Worm (Caenorhabditis elegans) whole organism, young adult: ENCODE data around the gene cua-1.
A peak's percentile ranks its signal among the peaks of the same experiment; 100 is the strongest.

Experiments
- B0035.1 ChIP-seq: sonication (generic microtip); optimal IDR thresholded peaks from 2 replicates; lab custom pipeline; 2016; ENCODE audit warnings: missing genetic modification characterization, mild to moderate bottlenecking, missing compliant biosample characterization, missing genotype, missing genetic modification reagents
- B0261.1 ChIP-seq: sonication (generic microtip); optimal IDR thresholded peaks from 2 replicates; lab custom pipeline; 2016; ENCODE audit warnings: mild to moderate bottlenecking, missing genetic modification characterization, moderate library complexity, missing compliant biosample characterization
- C06A6.2 ChIP-seq: fragments of 200-800 bp; sonication (Bioruptor generic); conservative IDR thresholded peaks from 2 replicates; pipeline ENCODE4 v1.3.6; 2022; ENCODE audit warnings: missing genetic modification characterization, missing compliant biosample characterization
- F23B12.7 ChIP-seq: sonication (generic microtip); optimal IDR thresholded peaks from 2 replicates; lab custom pipeline; 2017; ENCODE audit warnings: missing genetic modification characterization, mild to moderate bottlenecking, missing compliant biosample characterization, antibody characterized with exemption, moderate library complexity; ENCODE audit not compliant: insufficient read depth
- F33H1.4 ChIP-seq: fragments of 200-800 bp; sonication (Bioruptor generic); IDR thresholded peaks from 2 replicates; pipeline ENCODE4 v1.3.6; 2022; ENCODE audit warnings: missing genetic modification reagents, missing genetic modification characterization, missing compliant biosample characterization
- F37B4.10 ChIP-seq: fragments of 200-800 bp; sonication (Bioruptor generic); IDR thresholded peaks from 2 replicates; pipeline ENCODE4 v1.3.6; 2022; ENCODE audit warnings: missing genetic modification characterization, missing compliant biosample characterization
- F55B11.4 ChIP-seq: sonication (generic microtip); optimal IDR thresholded peaks from 2 replicates; lab custom pipeline; 2016; ENCODE audit warnings: missing compliant biosample characterization, missing genetic modification characterization, borderline replicate concordance; ENCODE audit not compliant: insufficient read depth
- T26A5.8 ChIP-seq: sonication (generic microtip); optimal IDR thresholded peaks from 2 replicates; lab custom pipeline; 2016; ENCODE audit warnings: missing genetic modification characterization, missing compliant biosample characterization
- aptf-2 ChIP-seq: fragments of 200-800 bp; sonication (Bioruptor generic); conservative IDR thresholded peaks from 2 replicates; pipeline ENCODE4 v1.3.6; 2022; ENCODE audit warnings: missing genetic modification reagents, missing genetic modification characterization, missing compliant biosample characterization
- aptf-3 ChIP-seq: fragments of 200-800 bp; sonication (Bioruptor generic); IDR thresholded peaks from 2 replicates; pipeline ENCODE4 v1.3.6; 2022; ENCODE audit warnings: missing genetic modification characterization, missing compliant biosample characterization
- atf-7 ChIP-seq: sonication (generic microtip); optimal IDR thresholded peaks from 2 replicates; lab custom pipeline; 2017; ENCODE audit warnings: mild to moderate bottlenecking, missing genetic modification characterization, missing compliant biosample characterization
- attf-5 ChIP-seq: fragments of 200-800 bp; sonication (Bioruptor generic); optimal IDR thresholded peaks from 2 replicates; lab custom pipeline; 2018; ENCODE audit warnings: mild to moderate bottlenecking, missing genetic modification characterization, missing compliant biosample characterization
- bed-2 ChIP-seq: fragments of 200-800 bp; sonication (Bioruptor generic); IDR thresholded peaks from 2 replicates; pipeline ENCODE4 v1.3.6; 2022; ENCODE audit warnings: missing genetic modification reagents, missing genetic modification characterization, missing compliant biosample characterization
- ccch-3 ChIP-seq: fragments of 200-800 bp; sonication (Bioruptor generic); optimal IDR thresholded peaks from 2 replicates; lab custom pipeline; 2018; ENCODE audit warnings: mild to moderate bottlenecking, missing genetic modification characterization, missing compliant biosample characterization
- ceh-40 ChIP-seq: fragments of 200-800 bp; sonication (Bioruptor generic); IDR thresholded peaks from 2 replicates; pipeline ENCODE4 v1.3.6; 2022; ENCODE audit warnings: missing genetic modification characterization, missing compliant biosample characterization
- ceh-58 ChIP-seq: fragments of 200-800 bp; sonication (Bioruptor generic); IDR thresholded peaks from 2 replicates; pipeline ENCODE4 v1.3.6; 2022; ENCODE audit warnings: missing genetic modification characterization, missing compliant biosample characterization
- ceh-79 ChIP-seq: sonication (generic microtip); optimal IDR thresholded peaks from 2 replicates; lab custom pipeline; 2017; ENCODE audit warnings: mild to moderate bottlenecking, missing genetic modification characterization, missing compliant biosample characterization
- die-1 ChIP-seq: sonication (generic microtip); optimal IDR thresholded peaks from 2 replicates; lab custom pipeline; 2016; ENCODE audit warnings: missing genotype, mild to moderate bottlenecking, missing genetic modification characterization, missing compliant biosample characterization
- dox-1 ChIP-seq: fragments of 200-800 bp; sonication (Bioruptor generic); IDR thresholded peaks from 2 replicates; pipeline ENCODE4 v1.3.6; 2022; ENCODE audit warnings: missing genetic modification reagents, missing genetic modification characterization, missing compliant biosample characterization
- egl-44 ChIP-seq: fragments of 200-800 bp; sonication (Bioruptor generic); IDR thresholded peaks from 2 replicates; pipeline ENCODE4 v1.3.6; 2022; ENCODE audit warnings: missing genetic modification reagents, missing genetic modification characterization, missing compliant biosample characterization
- fkh-3 ChIP-seq: sonication (generic microtip); optimal IDR thresholded peaks from 2 replicates; lab custom pipeline; 2016; ENCODE audit warnings: mild to moderate bottlenecking, missing genetic modification characterization, missing compliant biosample characterization
- lsl-1 ChIP-seq: fragments of 200-800 bp; sonication (Bioruptor generic); optimal IDR thresholded peaks from 2 replicates; lab custom pipeline; 2018; ENCODE audit warnings: mild to moderate bottlenecking, missing genetic modification characterization, moderate library complexity, missing compliant biosample characterization
- lsy-27 ChIP-seq: sonication (generic microtip); optimal IDR thresholded peaks from 2 replicates; lab custom pipeline; 2017; ENCODE audit warnings: missing genetic modification characterization, mild to moderate bottlenecking, missing compliant biosample characterization, antibody characterized with exemption, missing genotype, borderline replicate concordance; ENCODE audit not compliant: insufficient read depth
- madf-3 ChIP-seq: fragments of 200-800 bp; sonication (Bioruptor generic); IDR thresholded peaks from 2 replicates; pipeline ENCODE4 v1.3.6; 2022; ENCODE audit warnings: missing genetic modification reagents, missing genetic modification characterization, missing compliant biosample characterization
- madf-6 ChIP-seq: fragments of 200-800 bp; sonication (Bioruptor generic); IDR thresholded peaks from 2 replicates; pipeline ENCODE4 v1.3.6; 2022; ENCODE audit warnings: missing genetic modification reagents, missing genetic modification characterization, missing compliant biosample characterization
- madf-8 ChIP-seq: fragments of 200-800 bp; sonication (Bioruptor generic); conservative IDR thresholded peaks from 2 replicates; pipeline ENCODE4 v1.3.6; 2022; ENCODE audit warnings: missing genetic modification reagents, missing genetic modification characterization, missing compliant biosample characterization
- mel-28 ChIP-seq: sonication (generic microtip); optimal IDR thresholded peaks from 2 replicates; lab custom pipeline; 2016; ENCODE audit warnings: borderline replicate concordance, mild to moderate bottlenecking, missing genetic modification characterization, missing compliant biosample characterization
- mes-4 ChIP-seq: sonication (generic microtip); optimal IDR thresholded peaks from 2 replicates; lab custom pipeline; 2016; ENCODE audit warnings: missing genotype, missing genetic modification characterization, missing compliant biosample characterization
- nhr-90 ChIP-seq: sonication (generic microtip); optimal IDR thresholded peaks from 2 replicates; lab custom pipeline; 2016; ENCODE audit warnings: missing genotype, mild to moderate bottlenecking, missing genetic modification characterization, missing compliant biosample characterization
- pbrm-1 ChIP-seq: fragments of 200-800 bp; sonication (Bioruptor generic); IDR thresholded peaks from 2 replicates; pipeline ENCODE4 v1.3.6; 2022; ENCODE audit warnings: missing genetic modification reagents, missing genetic modification characterization, missing compliant biosample characterization
- pha-4 ChIP-seq: fragments of 150-350 bp; sonication (generic microtip); optimal IDR thresholded peaks from 2 replicates; lab custom pipeline; 2014; ENCODE audit warnings: missing biosample characterization, missing genetic modification reagents, missing genetic modification characterization
- rec-8 ChIP-seq, 2 experiments: sonication (generic microtip); optimal IDR thresholded peaks; 2 replicates each; lab custom pipeline; 2016; ENCODE audit warnings: mild to moderate bottlenecking in 2 of 2, missing genetic modification characterization in 2 of 2, missing genetic modification reagents in 2 of 2, missing genotype in 2 of 2, missing biosample characterization in 1 of 2, missing compliant biosample characterization in 1 of 2, moderate library complexity in 1 of 2
- repo-1 ChIP-seq: sonication (generic microtip); optimal IDR thresholded peaks from 2 replicates; lab custom pipeline; 2017; ENCODE audit warnings: mild to moderate bottlenecking, missing genetic modification characterization, missing compliant biosample characterization
- rpc-1 ChIP-seq, 2 experiments: fragments of 150-350 bp in 1 of 2; sonication (generic microtip) in 1 of 2; optimal IDR thresholded peaks; 2 replicates each; lab custom pipeline; 2014 to 2018; ENCODE audit warnings: missing biosample characterization in 1 of 2, missing genetic modification characterization in 1 of 2, missing genetic modification reagents in 1 of 2, missing genotype in 1 of 2
- sea-2 ChIP-seq: fragments of 200-800 bp; sonication (Bioruptor generic); IDR thresholded peaks from 2 replicates; pipeline ENCODE4 v1.3.6; 2022; ENCODE audit warnings: missing genetic modification characterization, missing compliant biosample characterization
- snpc-4 ChIP-seq, 5 experiments: fragments of 150-350 bp in 1 of 5; sonication (generic microtip) in 4 of 5; optimal IDR thresholded peaks; 2 replicates each; lab custom pipeline; 2014 to 2018; ENCODE audit warnings: missing genetic modification characterization in 5 of 5, missing biosample characterization in 3 of 5, antibody characterized with exemption in 2 of 5, mild to moderate bottlenecking in 2 of 5, missing compliant biosample characterization in 2 of 5, missing genotype in 2 of 5, moderate library complexity in 2 of 5, missing genetic modification reagents in 1 of 5
- tbp1 ChIP-seq: fragments of 200-800 bp; sonication (Bioruptor generic); optimal IDR thresholded peaks from 2 replicates; lab custom pipeline; 2018; ENCODE audit warnings: mild to moderate bottlenecking, missing genetic modification characterization, missing compliant biosample characterization
- xnd-1 ChIP-seq: sonication (generic microtip); optimal IDR thresholded peaks from 2 replicates; lab custom pipeline; 2016; ENCODE audit warnings: missing genotype, missing genetic modification reagents, missing genetic modification characterization, missing compliant biosample characterization
- zim-3 ChIP-seq: sonication (generic microtip); optimal IDR thresholded peaks from 2 replicates; lab custom pipeline; 2017; ENCODE audit warnings: mild to moderate bottlenecking, missing genetic modification characterization, moderate library complexity, missing compliant biosample characterization
- ztf-6 ChIP-seq: fragments of 200-800 bp; sonication (Bioruptor generic); IDR thresholded peaks from 2 replicates; pipeline ENCODE4 v1.3.6; 2022; ENCODE audit warnings: missing genetic modification reagents, missing genetic modification characterization, missing compliant biosample characterization

Gene cua-1

DNA sequence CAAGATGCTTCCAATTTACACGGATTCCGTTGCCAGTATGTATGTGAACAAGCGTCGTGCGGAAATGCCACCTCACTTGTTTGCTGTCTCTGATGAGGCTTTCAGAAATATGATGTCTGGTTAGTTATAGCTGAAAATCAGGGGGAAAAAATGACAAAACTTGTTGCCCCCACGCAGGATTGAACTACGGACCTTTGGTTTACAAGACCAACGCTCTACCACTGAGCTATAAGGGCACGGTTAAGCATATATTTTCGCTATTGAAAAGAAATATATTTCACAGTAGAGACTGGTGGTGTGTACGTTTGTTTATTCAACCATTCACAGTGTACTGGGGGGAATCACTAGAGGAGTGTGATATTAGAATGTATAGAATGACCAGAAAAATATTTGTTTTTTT is 43.9 kb downstream of the cua-1 start (continued):
- TF ChIP-seq F37B4.10 (GFP tag; lab: Robert Waterston, UW) (no peak), egl-44 (GFP tag; lab: Robert Waterston, UW) (0 out of 2 replicates have a peak, but pooled peaks have one; percentile 50), lsl-1 (peak; percentile 11), bed-2 (GFP tag; lab: Robert Waterston, UW) (no peak), atf-7 (no peak), attf-5 (GFP tag; lab: Kevin White, UChicago) (peak; percentile 40), tbp1 (peak; percentile 85), mel-28 (tag; lab: Kevin White, UChicago) (no peak), lsy-27 (tag; lab: Kevin White, UChicago) (no peak), madf-8 (GFP tag; lab: Robert Waterston, UW) (no peak), T26A5.8 (no peak), madf-3 (GFP tag; lab: Robert Waterston, UW) (no peak), B0035.1 (tag; lab: Kevin White, UChicago) (no peak), fkh-3 (tag; lab: Kevin White, UChicago) (peak; percentile 60), nhr-90 (tag; lab: Kevin White, UChicago) (peak; percentile 57), ceh-40 (GFP tag; lab: Robert Waterston, UW) (no peak), mes-4 (tag; lab: Kevin White, UChicago) (peak; percentile 61), C06A6.2 (GFP tag; lab: Robert Waterston, UW) (no peak), rpc-1 (optimal IDR thresholded peaks at IDR 0.05; lab: Kevin White, UChicago) (peak; percentile 72), rpc-1 (tag; optimal IDR thresholded peaks at IDR 0.05; lab: Kevin White, UChicago) (peak; percentile 89), snpc-4 (GFP tag; optimal IDR thresholded peaks at IDR 0.05; lab: Kevin White, UChicago) (peak; percentile 40), snpc-4 (tag; optimal IDR thresholded peaks at IDR 0.05; lab: Kevin White, UChicago) (no peak), ccch-3 (GFP tag; lab: Kevin White, UChicago) (no peak), rec-8 (tag; optimal IDR thresholded peaks at IDR 0.05; lab: Kevin White, UChicago) (peak; percentile 31 to 43), xnd-1 (tag; lab: Kevin White, UChicago) (no peak), F55B11.4 (tag; lab: Kevin White, UChicago) (no peak), F33H1.4 (GFP tag; lab: Robert Waterston, UW) (no peak), ceh-58 (GFP tag; lab: Robert Waterston, UW) (no peak), zim-3 (tag; lab: Kevin White, UChicago) (peak; percentile 78), F23B12.7 (tag; lab: Kevin White, UChicago) (peak; percentile 22), die-1 (tag; lab: Kevin White, UChicago) (peak; percentile 75), B0261.1 (tag; lab: Kevin White, UChicago) (peak; percentile 65), dox-1 (GFP tag; lab: Robert Waterston, UW) (peak; percentile 64), ztf-6 (GFP tag; lab: Robert Waterston, UW) (no peak)

- TF ChIP-seq pha-4, result no peak
- no peak for TF ChIP-seq mes-4 (tag; lab: Kevin White, UChicago)
- no peak for TF ChIP-seq madf-6 (GFP tag; lab: Robert Waterston, UW)
- no peak for TF ChIP-seq pbrm-1 (GFP tag; lab: Robert Waterston, UW)
- no peak for TF ChIP-seq aptf-3 (GFP tag; lab: Robert Waterston, UW)
- no peak for TF ChIP-seq egl-44 (GFP tag; lab: Robert Waterston, UW)
- TF ChIP-seq repo-1 (tag; lab: Kevin White, UChicago), result no peak
- no peak for TF ChIP-seq aptf-2 (GFP tag; lab: Robert Waterston, UW)
- TF ChIP-seq ceh-79 (tag; lab: Kevin White, UChicago), result no peak
- TF ChIP-seq rpc-1 (optimal IDR thresholded peaks at IDR 0.05; lab: Kevin White, UChicago), result no peak
- no peak for TF ChIP-seq rpc-1 (tag; optimal IDR thresholded peaks at IDR 0.05; lab: Kevin White, UChicago)
- no peak for TF ChIP-seq sea-2 (GFP tag; lab: Robert Waterston, UW)
These were observed 45.6 kb downstream of the cua-1 start, which contains the start of gene myo-6 for ce11 chrIII:13409498-13409897. Gene myo-6 (plus strand): TSS chrIII:13409798.
